Fruit fly (Drosophila melanogaster) whole organism, adult: Measurements from ENCODE around the gene RpS30.

Experiments
- CG11617 ChIP-seq: fragments of 200-800 bp; sonication (Bioruptor generic); optimal IDR thresholded peaks from 2 replicates; lab custom pipeline; 2017; ENCODE audit warnings: mild to moderate bottlenecking, missing biosample characterization, missing genetic modification reagents, missing genetic modification characterization
- CG12768 ChIP-seq: fragments of 200-800 bp; sonication (Bioruptor generic); optimal IDR thresholded peaks from 2 replicates; lab custom pipeline; 2017; ENCODE audit warnings: missing biosample characterization, missing genetic modification characterization, mild to moderate bottlenecking, moderate library complexity, missing genetic modification reagents
- CG14711 ChIP-seq: fragments of 200-800 bp; sonication (Bioruptor generic); optimal IDR thresholded peaks from 2 replicates; lab custom pipeline; 2018; ENCODE audit warnings: missing biosample characterization, mild to moderate bottlenecking, missing genetic modification characterization, moderate library complexity
- CG1620 ChIP-seq: fragments of 200-800 bp; sonication (Bioruptor generic); optimal IDR thresholded peaks from 2 replicates; lab custom pipeline; 2016; ENCODE audit warnings: missing biosample characterization, missing genetic modification characterization
- CG33017 ChIP-seq: fragments of 200-800 bp; sonication (Bioruptor generic); optimal IDR thresholded peaks from 2 replicates; lab custom pipeline; 2018; ENCODE audit warnings: missing biosample characterization, mild to moderate bottlenecking, missing genetic modification characterization, moderate library complexity
- CG5204 ChIP-seq: fragments of 200-800 bp; sonication (Bioruptor generic); optimal IDR thresholded peaks from 2 replicates; lab custom pipeline; 2016; ENCODE audit warnings: missing biosample characterization, missing genetic modification characterization
- CG7045 ChIP-seq: fragments of 200-800 bp; sonication (Bioruptor generic); optimal IDR thresholded peaks from 2 replicates; lab custom pipeline; 2017; ENCODE audit warnings: missing biosample characterization, mild to moderate bottlenecking, missing genetic modification characterization
- CG7101 ChIP-seq: fragments of 200-800 bp; sonication (Bioruptor generic); optimal IDR thresholded peaks from 2 replicates; lab custom pipeline; 2018; ENCODE audit warnings: missing biosample characterization, mild to moderate bottlenecking, missing genetic modification characterization, moderate library complexity
- Clk ChIP-seq: fragments of 200-800 bp; sonication (Bioruptor generic); optimal IDR thresholded peaks from 2 replicates; lab custom pipeline; 2017; ENCODE audit warnings: missing biosample characterization, missing genetic modification characterization
- Crg-1 ChIP-seq: fragments of 200-800 bp; sonication (Bioruptor generic); optimal IDR thresholded peaks from 2 replicates; lab custom pipeline; 2016; ENCODE audit warnings: missing biosample characterization, missing genetic modification characterization
- Hr96 ChIP-seq: fragments of 200-800 bp; sonication (Bioruptor generic); optimal IDR thresholded peaks from 2 replicates; lab custom pipeline; 2016; ENCODE audit warnings: missing biosample characterization, missing genetic modification characterization
- Mnt ChIP-seq: fragments of 200-800 bp; sonication (Bioruptor generic); optimal IDR thresholded peaks from 2 replicates; lab custom pipeline; 2016; ENCODE audit warnings: missing biosample characterization, mild to moderate bottlenecking, missing genetic modification characterization
- bab1 ChIP-seq: fragments of 200-800 bp; sonication (Bioruptor generic); optimal IDR thresholded peaks from 3 replicates; lab custom pipeline; 2019; ENCODE audit warnings: missing biosample characterization, mild to moderate bottlenecking, missing genetic modification characterization, moderate library complexity
- cic ChIP-seq: fragments of 200-800 bp; sonication (Bioruptor generic); optimal IDR thresholded peaks from 2 replicates; lab custom pipeline; 2017; ENCODE audit warnings: missing biosample characterization, mild to moderate bottlenecking, missing genetic modification characterization, moderate library complexity
- cnc ChIP-seq, 2 experiments: fragments of >200 bp; optimal IDR thresholded peaks; 2 replicates each; lab custom pipeline; 2017
- kay ChIP-seq: fragments of 200-800 bp; sonication (Bioruptor generic); peaks from one replicate; lab custom pipeline; 2016; ENCODE audit warnings: missing biosample characterization, missing genetic modification characterization, borderline replicate concordance
- ovo ChIP-seq: fragments of 200-800 bp; sonication (Bioruptor generic); optimal IDR thresholded peaks from 2 replicates; lab custom pipeline; 2016; ENCODE audit warnings: missing biosample characterization, missing genetic modification characterization
- pad ChIP-seq: fragments of 200-800 bp; sonication (Bioruptor generic); optimal IDR thresholded peaks from 3 replicates; lab custom pipeline; 2017; ENCODE audit warnings: missing biosample characterization, missing genetic modification characterization, mild to moderate bottlenecking, moderate library complexity, missing genetic modification reagents
- tj ChIP-seq: fragments of 200-800 bp; sonication (Bioruptor generic); optimal IDR thresholded peaks from 3 replicates; lab custom pipeline; 2017; ENCODE audit warnings: missing biosample characterization, mild to moderate bottlenecking, missing genetic modification characterization, moderate library complexity
- toe ChIP-seq: fragments of 200-800 bp; sonication (Bioruptor generic); optimal IDR thresholded peaks from 2 replicates; lab custom pipeline; 2016; ENCODE audit warnings: missing biosample characterization, missing genetic modification characterization

Gene RpS30

DNA sequence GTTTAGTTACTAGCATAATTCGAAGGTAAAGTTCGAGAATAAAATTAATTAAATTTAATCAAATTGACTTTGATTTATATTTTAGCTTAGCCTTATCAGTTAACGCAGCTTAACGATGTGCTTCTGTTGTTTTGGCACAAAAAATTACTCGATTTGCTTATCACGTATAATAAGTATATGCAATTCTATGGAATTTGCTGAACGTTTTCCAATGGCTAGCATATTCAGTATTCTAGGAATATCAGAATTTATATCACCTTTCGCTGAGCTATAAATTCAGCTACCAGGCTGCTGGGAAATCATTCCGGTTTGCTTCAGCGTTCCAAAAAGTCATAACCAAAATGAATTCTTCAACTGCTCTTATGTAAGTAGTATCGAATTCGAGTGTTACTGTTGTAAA is 20.4 kb downstream of the RpS30 start, which contains the start of gene TotA:
TotA (plus strand) TSS at position 301 of the 400 bp plus-strand sequence.
- no peak for TF ChIP-seq CG33017 (tag; lab: Kevin White, UChicago)
- TF ChIP-seq cic, result no peak
- TF ChIP-seq toe (GFP tag; lab: Kevin White, UChicago), result no peak
- TF ChIP-seq Crg-1 (GFP tag; lab: Kevin White, UChicago), result no peak
- TF ChIP-seq Clk, result no peak
- no peak for TF ChIP-seq Hr96 (GFP tag; lab: Kevin White, UChicago)
- no peak for TF ChIP-seq CG1620 (GFP tag; lab: Kevin White, UChicago)
- no peak for TF ChIP-seq pad (GFP tag; lab: Kevin White, UChicago)

DNA sequence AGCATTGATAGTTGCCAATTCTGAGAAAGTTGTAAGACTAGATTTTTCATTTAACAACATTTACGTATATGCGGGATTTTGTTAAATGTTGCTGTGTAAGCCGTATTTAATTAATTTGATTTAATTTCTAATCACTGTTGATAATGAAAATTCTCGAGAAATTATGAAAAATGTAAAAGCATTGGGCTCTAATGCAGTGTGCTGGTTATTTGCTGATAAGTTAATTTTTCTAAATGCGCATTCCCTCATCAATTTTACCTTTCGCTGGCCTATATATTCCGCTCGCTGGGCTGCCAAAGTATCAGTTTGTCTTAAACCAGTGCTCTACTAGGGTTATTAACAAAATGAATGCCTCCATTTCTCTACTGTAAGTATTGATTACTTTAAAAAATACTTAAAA is 22.4 kb downstream of the RpS30 start, which contains the start of gene TotC:
TotC (plus strand) TSS at position 301 of the 400 bp plus-strand sequence.
- TF ChIP-seq cic, result no peak

DNA sequence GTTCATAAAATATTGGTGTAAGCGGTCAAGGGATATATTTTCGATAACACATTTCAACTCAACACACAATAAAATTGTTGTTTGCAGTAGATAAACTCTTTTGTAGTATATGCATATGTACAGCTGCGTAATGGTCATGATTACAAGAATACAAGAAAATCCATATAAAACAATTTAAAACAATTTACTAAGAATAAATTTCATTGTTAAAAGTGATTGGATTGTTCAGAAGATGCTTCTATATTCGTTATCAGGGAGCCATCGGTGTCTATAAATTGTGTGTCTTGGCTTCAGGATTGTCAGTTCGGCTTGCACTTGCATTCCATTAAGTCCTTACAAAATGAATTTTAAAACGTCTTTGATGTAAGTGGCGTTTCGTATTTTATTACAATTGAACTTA is 23.3 kb downstream of the RpS30 start, which contains the start of gene TotB:
TotB (plus strand) TSS at position 301 of the 400 bp plus-strand sequence.
- TF ChIP-seq pad (GFP tag; lab: Kevin White, UChicago) (no peak), kay (GFP tag; lab: Kevin White, UChicago) (no peak), cic (no peak), CG14711 (tag; lab: Kevin White, UChicago) (no peak), Clk (no peak), CG11617 (no peak), CG12768 (GFP tag; lab: Kevin White, UChicago) (no peak), Crg-1 (GFP tag; lab: Kevin White, UChicago) (no peak), Mnt (GFP tag; lab: Kevin White, UChicago) (no peak)

DNA sequence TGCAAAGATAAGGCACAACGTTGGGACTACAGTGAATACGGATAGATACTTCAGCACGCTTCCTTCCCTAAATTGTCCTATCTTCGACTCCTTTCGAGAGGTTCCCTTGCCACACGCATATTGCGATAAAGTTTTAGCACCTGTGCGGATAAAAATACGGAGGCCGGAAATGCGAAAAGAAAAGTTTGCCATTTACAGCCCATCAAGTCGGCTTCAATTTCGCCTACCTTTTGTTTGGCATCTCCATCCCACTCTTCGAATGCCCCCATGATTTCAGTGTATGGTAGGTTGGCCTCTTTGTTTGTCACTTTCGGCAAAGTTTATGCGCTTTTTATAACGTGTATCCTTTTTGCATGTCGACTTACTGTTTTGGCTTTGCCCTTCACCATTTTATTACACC is 26.4 kb downstream of the RpS30 start:
- TF ChIP-seq tj (GFP tag; lab: Kevin White, UChicago) (no peak), cic (no peak), Hr96 (GFP tag; lab: Kevin White, UChicago) (no peak), Mnt (GFP tag; lab: Kevin White, UChicago) (no peak), ovo (GFP tag; lab: Kevin White, UChicago) (no peak), Clk (no peak), CG11617 (no peak), CG5204 (GFP tag; lab: Kevin White, UChicago) (no peak), CG7045 (GFP tag; lab: Kevin White, UChicago) (no peak), CG33017 (tag; lab: Kevin White, UChicago) (no peak), CG12768 (GFP tag; lab: Kevin White, UChicago) (no peak), kay (GFP tag; lab: Kevin White, UChicago) (no peak), cnc (optimal IDR thresholded peaks at IDR 0.05; lab: Kevin White, UChicago) (no peak), CG14711 (tag; lab: Kevin White, UChicago) (no peak), toe (GFP tag; lab: Kevin White, UChicago) (no peak), CG7101 (no peak), bab1 (no peak), pad (GFP tag; lab: Kevin White, UChicago) (no peak)

DNA sequence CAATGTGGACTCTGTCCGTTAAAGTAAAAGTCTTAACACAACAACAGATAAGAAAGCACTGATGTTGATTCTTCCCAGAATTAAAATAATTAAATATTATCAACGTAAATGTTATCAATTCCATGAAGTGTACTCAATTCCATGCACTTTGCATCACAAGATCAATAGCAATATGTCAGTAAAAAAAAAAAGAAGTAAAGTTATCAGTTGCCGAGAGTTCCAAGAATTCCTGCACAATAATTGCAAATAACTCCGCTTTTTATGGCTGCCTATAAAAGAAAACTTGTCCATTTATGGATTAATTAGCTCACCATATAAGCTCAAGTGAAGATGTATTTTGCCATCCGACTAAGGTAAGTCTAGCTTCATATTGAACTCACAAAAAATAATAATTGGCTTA is 27.1 kb downstream of the RpS30 start, which contains the start of gene TotZ:
TotZ (plus strand) TSS at position 301 of the 400 bp plus-strand sequence.
- TF ChIP-seq bab1 (no peak), toe (GFP tag; lab: Kevin White, UChicago) (no peak), Crg-1 (GFP tag; lab: Kevin White, UChicago) (no peak), cnc (optimal IDR thresholded peaks at IDR 0.05; lab: Kevin White, UChicago) (no peak), Mnt (GFP tag; lab: Kevin White, UChicago) (no peak), CG14711 (tag; lab: Kevin White, UChicago) (no peak)

DNA sequence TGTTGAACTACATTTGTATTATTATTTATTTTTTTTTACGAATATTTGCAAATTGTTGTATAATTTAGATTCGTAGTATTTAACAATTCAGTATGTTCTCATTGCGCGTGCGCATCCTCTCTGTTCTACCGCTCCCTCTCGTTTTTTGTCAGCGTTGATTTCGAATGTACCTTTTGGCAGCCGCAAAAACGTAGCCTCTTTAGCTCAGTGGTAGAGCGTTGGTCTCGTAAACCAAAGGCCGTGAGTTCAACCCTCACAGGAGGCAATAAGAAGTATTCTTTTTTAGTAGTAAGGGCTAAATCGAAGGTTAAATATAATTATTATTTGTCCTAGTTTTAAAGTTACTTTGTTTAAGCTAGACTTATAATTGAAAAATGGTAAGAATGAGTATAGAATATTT is 40.2 kb downstream of the RpS30 start:
- TF ChIP-seq toe (GFP tag; lab: Kevin White, UChicago) (no peak), kay (GFP tag; lab: Kevin White, UChicago) (peak; percentile 33)

DNA sequence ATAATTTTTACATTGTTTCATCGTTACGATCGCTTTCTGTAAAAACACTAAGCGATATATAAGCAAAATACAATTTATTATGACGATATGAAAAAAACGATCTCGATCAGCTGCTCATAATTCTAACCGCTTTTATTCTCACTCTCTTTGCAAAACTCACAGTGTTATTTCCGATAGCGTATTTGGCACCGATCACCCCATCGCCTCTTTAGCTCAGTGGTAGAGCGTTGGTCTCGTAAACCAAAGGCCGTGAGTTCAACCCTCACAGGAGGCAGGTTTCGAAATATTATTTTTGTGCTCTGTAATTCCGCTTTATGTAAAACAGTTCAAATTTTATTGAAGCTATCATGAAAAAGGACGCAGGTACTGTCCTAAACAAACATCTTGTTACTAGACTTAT is 40.6 kb downstream of the RpS30 start:
- TF ChIP-seq CG11617 (no peak), CG12768 (GFP tag; lab: Kevin White, UChicago) (no peak), ovo (GFP tag; lab: Kevin White, UChicago) (no peak), cic (peak; percentile 5)

DNA sequence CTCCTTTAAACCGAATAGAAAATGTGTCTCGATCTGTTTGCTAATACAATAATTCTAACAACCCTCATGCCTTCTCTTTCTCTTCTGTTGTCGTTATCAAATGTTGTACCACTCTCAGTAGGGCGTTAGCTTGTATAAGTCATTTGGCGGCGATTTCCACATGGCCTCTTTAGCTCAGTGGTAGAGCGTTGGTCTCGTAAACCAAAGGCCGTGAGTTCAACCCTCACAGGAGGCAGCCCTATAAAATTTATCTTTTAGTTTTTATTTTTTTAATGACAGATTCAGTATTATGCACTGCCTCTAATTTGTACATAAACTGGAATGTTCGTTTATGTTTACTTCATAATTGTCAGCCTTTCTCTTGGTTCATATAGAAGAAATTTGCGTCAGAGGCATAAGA is 41.2 kb downstream of the RpS30 start:
- TF ChIP-seq cic (no peak), CG11617 (no peak), pad (GFP tag; lab: Kevin White, UChicago) (no peak), cnc (optimal IDR thresholded peaks at IDR 0.05; lab: Kevin White, UChicago) (no peak), Hr96 (GFP tag; lab: Kevin White, UChicago) (no peak), CG5204 (GFP tag; lab: Kevin White, UChicago) (no peak), CG7101 (no peak), Crg-1 (GFP tag; lab: Kevin White, UChicago) (no peak), CG33017 (tag; lab: Kevin White, UChicago) (no peak), toe (GFP tag; lab: Kevin White, UChicago) (no peak), CG7045 (GFP tag; lab: Kevin White, UChicago) (no peak), kay (GFP tag; lab: Kevin White, UChicago) (no peak), CG14711 (tag; lab: Kevin White, UChicago) (no peak), ovo (GFP tag; lab: Kevin White, UChicago) (no peak), CG1620 (GFP tag; lab: Kevin White, UChicago) (no peak), tj (GFP tag; lab: Kevin White, UChicago) (no peak), Clk (no peak)
